Worm (Caenorhabditis elegans): ENCODE results near the gene sel-5.

DNA sequence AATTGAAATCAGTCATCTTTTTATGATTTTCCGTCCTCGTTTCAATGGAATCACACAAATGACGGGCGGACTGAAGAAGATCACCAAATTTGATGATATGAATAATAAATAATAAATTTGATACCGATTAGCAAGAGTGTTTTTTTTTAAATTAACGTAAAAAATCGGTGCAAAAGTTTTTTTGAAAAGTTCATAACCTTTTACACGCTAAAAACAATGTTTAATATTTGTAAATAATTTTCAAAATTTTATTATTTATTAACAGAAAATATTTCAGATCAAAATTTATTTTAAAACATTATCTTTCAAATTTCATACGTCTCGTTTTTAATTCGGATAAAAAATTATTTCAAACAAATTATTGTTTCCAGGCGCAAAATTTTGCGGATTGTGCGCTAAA lies 33.3 kb downstream of the sel-5 start, which contains the start of gene M88.3:
- TF ChIP-seq lsy-2 (tag; optimal IDR thresholded peaks at IDR 0.05) (no peak), skn-1 (tag; optimal IDR thresholded peaks at IDR 0.05) (no peak), lin-35 (GFP tag; optimal IDR thresholded peaks at IDR 0.05) (no peak), nhr-77 (tag; optimal IDR thresholded peaks at IDR 0.05) (no peak), lin-39 (tag; optimal IDR thresholded peaks at IDR 0.05) (no peak), nhr-12 (tag; optimal IDR thresholded peaks at IDR 0.05) (no peak), nhr-85 (tag) (no peak), mdl-1 (tag; optimal IDR thresholded peaks at IDR 0.05) (no peak), pqm-1 (tag; optimal IDR thresholded peaks at IDR 0.05) (no peak), egl-27 (tag; optimal IDR thresholded peaks at IDR 0.05) (no peak), nhr-11 (tag; optimal IDR thresholded peaks at IDR 0.05) (no peak), dpl-1 (GFP tag; optimal IDR thresholded peaks at IDR 0.05) (no peak), vab-15 (tag; optimal IDR thresholded peaks at IDR 0.05) (no peak)
